Worm (Caenorhabditis elegans) whole organism, L1 larva: Measurements from ENCODE around the gene F58E6.11.
A peak's percentile ranks its signal among the peaks of the same experiment; 100 is the strongest.

Source experiments
- C16A3.4 ChIP-seq: fragments of 150-350 bp; optimal IDR thresholded peaks from 2 replicates; lab custom pipeline; 2014; ENCODE audit warnings: missing biosample characterization, missing genetic modification characterization
- aly-2 ChIP-seq: fragments of 150-350 bp; optimal IDR thresholded peaks from 2 replicates; lab custom pipeline; 2014; ENCODE audit warnings: missing biosample characterization, missing genetic modification characterization
- ama-1 ChIP-seq: fragments of 150-350 bp; optimal IDR thresholded peaks from 2 replicates; lab custom pipeline; 2014
- egl-27 ChIP-seq, 2 experiments: fragments of 150-350 bp in 1 of 2; sonication (generic microtip); optimal IDR thresholded peaks; 3 replicates each; lab custom pipeline; 2017 to 2018; ENCODE audit warnings: missing biosample characterization in 2 of 2, missing genetic modification characterization in 2 of 2, missing genetic modification reagents in 2 of 2
- elt-3 ChIP-seq, 6 experiments: fragments of 150-350 bp in 1 of 6; sonication (generic microtip); optimal IDR thresholded peaks; 2 replicates each; lab custom pipeline; 2017 to 2018; ENCODE audit warnings: missing biosample characterization in 6 of 6, missing genetic modification characterization in 6 of 6, inconsistent platforms in 1 of 6
- lin-35 ChIP-seq, 2 experiments: fragments of 150-350 bp; optimal IDR thresholded peaks; 2 replicates each; lab custom pipeline; 2014; ENCODE audit warnings: missing biosample characterization in 2 of 2, missing genetic modification characterization in 2 of 2, missing genetic modification reagents in 2 of 2
- mdl-1 ChIP-seq, 2 experiments: fragments of 150-350 bp; optimal IDR thresholded peaks; 2 replicates each; lab custom pipeline; 2014 to 2017; ENCODE audit warnings: missing biosample characterization in 2 of 2, missing genetic modification characterization in 2 of 2, inconsistent platforms in 1 of 2
- nhr-237 ChIP-seq: fragments of 150-350 bp; optimal IDR thresholded peaks from 2 replicates; lab custom pipeline; 2014; ENCODE audit warnings: missing biosample characterization, missing genetic modification characterization
- nhr-47 ChIP-seq: sonication (generic microtip); optimal IDR thresholded peaks from 2 replicates; lab custom pipeline; 2016; ENCODE audit warnings: mild to moderate bottlenecking, missing genetic modification characterization, moderate library complexity, missing compliant biosample characterization
- skn-1 ChIP-seq: fragments of 150-350 bp; optimal IDR thresholded peaks from 2 replicates; lab custom pipeline; 2014; ENCODE audit warnings: missing biosample characterization, missing genetic modification characterization
- tbx-2 ChIP-seq: sonication (generic microtip); optimal IDR thresholded peaks from 2 replicates; lab custom pipeline; 2016; ENCODE audit warnings: missing genetic modification characterization, missing compliant biosample characterization
- ztf-11 ChIP-seq, 2 experiments: sonication (generic microtip); optimal IDR thresholded peaks; 2 replicates each; lab custom pipeline; 2016 to 2017; ENCODE audit warnings: missing genetic modification characterization in 2 of 2, missing biosample characterization in 1 of 2, missing compliant biosample characterization in 1 of 2

DNA sequence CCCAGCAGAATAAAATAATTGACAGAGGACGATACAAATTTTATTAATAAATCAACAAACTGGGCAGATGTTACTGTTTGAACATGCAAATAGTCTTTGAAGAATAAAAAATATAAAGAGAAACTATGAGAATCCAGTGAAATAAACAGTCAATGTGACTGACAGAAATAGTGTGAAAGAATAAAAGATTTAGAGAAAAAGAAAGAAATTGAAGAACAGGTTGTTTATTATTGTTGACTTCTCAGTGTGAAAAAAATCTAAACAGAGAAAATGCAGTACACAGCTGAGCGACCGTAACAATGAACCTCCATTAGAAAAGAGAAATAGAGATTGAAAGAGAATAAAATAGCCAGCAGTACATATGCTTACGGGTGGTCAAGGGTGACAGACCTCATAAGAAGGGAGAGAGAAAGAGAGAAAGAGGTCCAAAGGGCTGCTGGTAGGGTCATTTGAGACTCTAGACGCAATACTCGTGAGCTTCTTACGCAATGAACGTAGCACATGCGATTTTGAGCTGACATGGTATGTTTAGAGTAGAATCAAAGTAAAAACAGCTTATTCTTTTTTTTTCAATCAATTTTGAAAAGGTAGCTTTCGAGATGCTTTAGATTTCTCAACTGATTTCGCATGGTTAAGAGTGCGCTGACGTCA, 33.6 kb downstream of the F58E6.11 start, which contains the start of gene slcr-46.3:
- TF ChIP-seq mdl-1 (tag; optimal IDR thresholded peaks at IDR 0.05; lab: Kevin White, UChicago) (no peak), nhr-47 (tag; lab: Kevin White, UChicago) (no peak), egl-27 (tag; optimal IDR thresholded peaks at IDR 0.05; lab: Kevin White, UChicago) (no peak), nhr-237 (tag; lab: Kevin White, UChicago) (no peak), elt-3 (tag; optimal IDR thresholded peaks at IDR 0.05; lab: Kevin White, UChicago) (peak in 1 of 6 experiments; percentile 9), skn-1 (tag; lab: Kevin White, UChicago) (no peak), C16A3.4 (tag; lab: Kevin White, UChicago) (peak; percentile 13), ama-1 (lab: Kevin White, UChicago) (no peak), tbx-2 (tag; lab: Kevin White, UChicago) (no peak), ztf-11 (tag; optimal IDR thresholded peaks at IDR 0.05; lab: Kevin White, UChicago) (no peak), aly-2 (tag; lab: Kevin White, UChicago) (no peak), lin-35 (GFP tag; optimal IDR thresholded peaks at IDR 0.05; lab: Kevin White, UChicago) (peak in 1 of 2 experiments; percentile 37)
